Worm (Caenorhabditis elegans) whole organism, L2 larva: ENCODE data around the gene C06H2.2.

ENCODE experiments used
- ZK546.5 ChIP-seq: sonication (generic microtip); optimal IDR thresholded peaks from 2 replicates; lab custom pipeline; 2017; ENCODE audit warnings: missing biosample characterization, missing genetic modification characterization
- ama-1 ChIP-seq: fragments of 150-350 bp; optimal IDR thresholded peaks from 2 replicates; lab custom pipeline; 2018; ENCODE audit warnings: inconsistent platforms
- elt-3 ChIP-seq: sonication (generic microtip); optimal IDR thresholded peaks from 2 replicates; lab custom pipeline; 2017; ENCODE audit warnings: missing biosample characterization, missing genetic modification characterization
- lin-13 ChIP-seq: fragments of 150-350 bp; optimal IDR thresholded peaks from 2 replicates; lab custom pipeline; 2014; ENCODE audit warnings: missing biosample characterization, missing genetic modification reagents, missing genetic modification characterization
- nhr-12 ChIP-seq: fragments of 150-350 bp; optimal IDR thresholded peaks from 2 replicates; lab custom pipeline; 2014; ENCODE audit warnings: missing biosample characterization, missing genetic modification characterization
- nhr-25 ChIP-seq: fragments of 150-350 bp; sonication (generic microtip); optimal IDR thresholded peaks from 3 replicates; lab custom pipeline; 2014; ENCODE audit warnings: missing biosample characterization, missing genetic modification characterization
- skn-1 ChIP-seq: sonication (generic microtip); optimal IDR thresholded peaks from 2 replicates; lab custom pipeline; 2017; ENCODE audit warnings: missing biosample characterization, missing genetic modification characterization
- snpc-4 ChIP-seq: fragments of 150-350 bp; optimal IDR thresholded peaks from 2 replicates; lab custom pipeline; 2014; ENCODE audit warnings: missing biosample characterization, missing genetic modification characterization
- unc-39 ChIP-seq: fragments of 150-350 bp; optimal IDR thresholded peaks from 2 replicates; lab custom pipeline; 2014; ENCODE audit warnings: missing biosample characterization, missing genetic modification characterization

DNA sequence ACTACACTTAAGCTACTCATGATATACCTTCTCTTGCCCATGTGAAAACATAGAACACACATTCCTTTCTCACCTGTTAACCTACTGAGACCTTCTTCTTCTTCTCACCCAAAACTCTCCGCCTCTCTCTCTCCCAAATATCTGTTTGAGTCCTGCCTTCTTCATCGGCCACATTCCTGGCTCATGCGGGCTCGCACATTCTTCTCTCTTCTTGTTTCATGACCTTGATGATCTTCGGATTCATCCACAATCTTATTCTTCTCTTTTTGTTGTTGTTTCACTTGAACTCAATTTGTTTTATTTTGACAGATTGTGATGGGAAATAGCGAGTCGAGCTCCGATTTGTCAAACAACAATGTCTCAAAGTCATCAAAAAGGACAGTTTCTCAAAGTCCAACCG is 46.9 kb downstream of the C06H2.2 start, which contains the start of gene T19C4.5:
- TF ChIP-seq ZK546.5 (tag; lab: Kevin White, UChicago) (no peak), ama-1 (lab: Kevin White, UChicago) (no peak), lin-13 (GFP tag; lab: Kevin White, UChicago) (no peak), nhr-25 (tag; lab: Kevin White, UChicago) (no peak), nhr-12 (tag; lab: Kevin White, UChicago) (no peak), unc-39 (tag; lab: Kevin White, UChicago) (no peak), skn-1 (tag; lab: Kevin White, UChicago) (no peak), snpc-4 (tag; lab: Kevin White, UChicago) (no peak), elt-3 (tag; lab: Kevin White, UChicago) (no peak)
